Worm (Caenorhabditis elegans) whole organism, young adult: Measurements from ENCODE around the gene eif-2D.
A peak's percentile ranks its signal among the peaks of the same experiment; 100 is the strongest.

Source experiments
- B0261.1 ChIP-seq: sonication (generic microtip); optimal IDR thresholded peaks from 2 replicates; lab custom pipeline; 2016; ENCODE audit warnings: mild to moderate bottlenecking, missing genetic modification characterization, moderate library complexity, missing compliant biosample characterization
- F22D6.2 ChIP-seq: sonication (generic microtip); optimal IDR thresholded peaks from 2 replicates; lab custom pipeline; 2016; ENCODE audit warnings: mild to moderate bottlenecking, missing genetic modification characterization, missing compliant biosample characterization
- F33H1.4 ChIP-seq: fragments of 200-800 bp; sonication (Bioruptor generic); IDR thresholded peaks from 2 replicates; pipeline ENCODE4 v1.3.6; 2022; ENCODE audit warnings: missing genetic modification reagents, missing genetic modification characterization, missing compliant biosample characterization
- F52B5.7 ChIP-seq: sonication (generic microtip); optimal IDR thresholded peaks from 2 replicates; lab custom pipeline; 2016; ENCODE audit warnings: mild to moderate bottlenecking, missing genetic modification characterization, missing compliant biosample characterization
- F57A8.1 ChIP-seq: fragments of 200-800 bp; sonication (Bioruptor generic); optimal IDR thresholded peaks from 2 replicates; lab custom pipeline; 2018; ENCODE audit warnings: mild to moderate bottlenecking, missing genetic modification characterization, moderate library complexity, missing compliant biosample characterization
- T07F8.4 ChIP-seq: sonication (generic microtip); optimal IDR thresholded peaks from 2 replicates; lab custom pipeline; 2016; ENCODE audit warnings: mild to moderate bottlenecking, missing genetic modification characterization, moderate library complexity, missing compliant biosample characterization
- Y67H2A.10 ChIP-seq: fragments of 200-800 bp; sonication (Bioruptor generic); conservative IDR thresholded peaks from 2 replicates; pipeline ENCODE4 v1.3.6; 2022; ENCODE audit warnings: missing genetic modification reagents, missing genetic modification characterization, missing compliant biosample characterization
- Y79H2A.3 ChIP-seq: fragments of 200-800 bp; sonication (Bioruptor generic); conservative IDR thresholded peaks from 2 replicates; pipeline ENCODE4 v1.3.6; 2022; ENCODE audit warnings: missing genetic modification reagents, missing genetic modification characterization, missing compliant biosample characterization
- attf-5 ChIP-seq: fragments of 200-800 bp; sonication (Bioruptor generic); optimal IDR thresholded peaks from 2 replicates; lab custom pipeline; 2018; ENCODE audit warnings: mild to moderate bottlenecking, missing genetic modification characterization, missing compliant biosample characterization
- ccch-3 ChIP-seq: fragments of 200-800 bp; sonication (Bioruptor generic); optimal IDR thresholded peaks from 2 replicates; lab custom pipeline; 2018; ENCODE audit warnings: mild to moderate bottlenecking, missing genetic modification characterization, missing compliant biosample characterization
- cebp-1 ChIP-seq, 2 experiments: fragments of 200-800 bp in 1 of 2; sonication (Bioruptor generic) in 1 of 2; sonication (generic microtip) in 1 of 2; IDR thresholded peaks in 1 of 2; optimal IDR thresholded peaks in 1 of 2; 2 replicates each; pipeline versions ENCODE4 v1.3.6 to Lab custom; 2017 to 2022; ENCODE audit warnings: missing compliant biosample characterization in 2 of 2, missing genetic modification characterization in 2 of 2, mild to moderate bottlenecking in 1 of 2, missing genetic modification reagents in 1 of 2, moderate library complexity in 1 of 2
- ceh-40 ChIP-seq: fragments of 200-800 bp; sonication (Bioruptor generic); IDR thresholded peaks from 2 replicates; pipeline ENCODE4 v1.3.6; 2022; ENCODE audit warnings: missing genetic modification characterization, missing compliant biosample characterization
- ceh-58 ChIP-seq: fragments of 200-800 bp; sonication (Bioruptor generic); IDR thresholded peaks from 2 replicates; pipeline ENCODE4 v1.3.6; 2022; ENCODE audit warnings: missing genetic modification characterization, missing compliant biosample characterization
- dox-1 ChIP-seq: fragments of 200-800 bp; sonication (Bioruptor generic); IDR thresholded peaks from 2 replicates; pipeline ENCODE4 v1.3.6; 2022; ENCODE audit warnings: missing genetic modification reagents, missing genetic modification characterization, missing compliant biosample characterization
- egl-18 ChIP-seq: fragments of 200-800 bp; sonication (Bioruptor generic); IDR thresholded peaks from 2 replicates; pipeline ENCODE4 v1.3.6; 2022; ENCODE audit warnings: missing genetic modification reagents, missing genetic modification characterization, missing compliant biosample characterization
- ekl-4 ChIP-seq: fragments of 200-800 bp; sonication (Bioruptor generic); IDR thresholded peaks from 2 replicates; pipeline ENCODE4 v1.3.6; 2022; ENCODE audit warnings: missing genetic modification reagents, missing genetic modification characterization, missing compliant biosample characterization
- gei-17 ChIP-seq: fragments of 200-800 bp; sonication (Bioruptor generic); optimal IDR thresholded peaks from 2 replicates; lab custom pipeline; 2018; ENCODE audit warnings: mild to moderate bottlenecking, missing genetic modification characterization, missing compliant biosample characterization
- him-1 ChIP-seq: sonication (generic microtip); optimal IDR thresholded peaks from 2 replicates; lab custom pipeline; 2016; ENCODE audit warnings: missing genotype, missing genetic modification reagents, missing genetic modification characterization, missing compliant biosample characterization
- hlh-12 ChIP-seq: sonication (generic microtip); optimal IDR thresholded peaks from 2 replicates; lab custom pipeline; 2016; ENCODE audit warnings: missing genetic modification characterization, missing compliant biosample characterization
- hlh-26 ChIP-seq: fragments of 200-800 bp; sonication (Bioruptor generic); conservative IDR thresholded peaks from 2 replicates; pipeline ENCODE4 v1.3.6; 2022; ENCODE audit warnings: missing genetic modification reagents, missing genetic modification characterization, missing compliant biosample characterization
- lin-26 ChIP-seq: fragments of 200-800 bp; sonication (Bioruptor generic); IDR thresholded peaks from 2 replicates; pipeline ENCODE4 v1.3.6; 2022; ENCODE audit warnings: missing genetic modification reagents, missing genetic modification characterization, missing compliant biosample characterization
- madf-8 ChIP-seq: fragments of 200-800 bp; sonication (Bioruptor generic); conservative IDR thresholded peaks from 2 replicates; pipeline ENCODE4 v1.3.6; 2022; ENCODE audit warnings: missing genetic modification reagents, missing genetic modification characterization, missing compliant biosample characterization
- mes-4 ChIP-seq: sonication (generic microtip); optimal IDR thresholded peaks from 2 replicates; lab custom pipeline; 2016; ENCODE audit warnings: missing genotype, missing genetic modification characterization, missing compliant biosample characterization
- nhr-120 ChIP-seq: fragments of 200-800 bp; sonication (Bioruptor generic); IDR thresholded peaks from 2 replicates; pipeline ENCODE4 v1.3.6; 2022; ENCODE audit warnings: missing genetic modification characterization, missing compliant biosample characterization
- rec-8 ChIP-seq, 2 experiments: sonication (generic microtip); optimal IDR thresholded peaks; 2 replicates each; lab custom pipeline; 2016; ENCODE audit warnings: mild to moderate bottlenecking in 2 of 2, missing genetic modification characterization in 2 of 2, missing genetic modification reagents in 2 of 2, missing genotype in 2 of 2, missing biosample characterization in 1 of 2, missing compliant biosample characterization in 1 of 2, moderate library complexity in 1 of 2
- sdz-38 ChIP-seq: sonication (generic microtip); optimal IDR thresholded peaks from 2 replicates; lab custom pipeline; 2016; ENCODE audit warnings: missing genotype, missing genetic modification characterization, missing compliant biosample characterization
- snpc-4 ChIP-seq, 5 experiments: fragments of 150-350 bp in 1 of 5; sonication (generic microtip) in 4 of 5; optimal IDR thresholded peaks; 2 replicates each; lab custom pipeline; 2014 to 2018; ENCODE audit warnings: missing genetic modification characterization in 5 of 5, missing biosample characterization in 3 of 5, antibody characterized with exemption in 2 of 5, mild to moderate bottlenecking in 2 of 5, missing compliant biosample characterization in 2 of 5, missing genotype in 2 of 5, moderate library complexity in 2 of 5, missing genetic modification reagents in 1 of 5
- somi-1 ChIP-seq: fragments of 200-800 bp; sonication (Bioruptor generic); optimal IDR thresholded peaks from 2 replicates; lab custom pipeline; 2018; ENCODE audit warnings: mild to moderate bottlenecking, missing genetic modification characterization, missing compliant biosample characterization
- unc-130 ChIP-seq: sonication (generic microtip); optimal IDR thresholded peaks from 2 replicates; lab custom pipeline; 2016; ENCODE audit warnings: missing genetic modification reagents, missing genetic modification characterization, missing compliant biosample characterization
- zfh-2 ChIP-seq: fragments of 200-800 bp; sonication (Bioruptor generic); conservative IDR thresholded peaks from 2 replicates; pipeline ENCODE4 v1.3.6; 2022; ENCODE audit warnings: missing genetic modification reagents, missing genetic modification characterization, missing compliant biosample characterization
- ztf-25 ChIP-seq: fragments of 200-800 bp; sonication (Bioruptor generic); IDR thresholded peaks from 2 replicates; pipeline ENCODE4 v1.3.6; 2022; ENCODE audit warnings: missing genetic modification reagents, missing genetic modification characterization, missing compliant biosample characterization

Gene eif-2D

DNA sequence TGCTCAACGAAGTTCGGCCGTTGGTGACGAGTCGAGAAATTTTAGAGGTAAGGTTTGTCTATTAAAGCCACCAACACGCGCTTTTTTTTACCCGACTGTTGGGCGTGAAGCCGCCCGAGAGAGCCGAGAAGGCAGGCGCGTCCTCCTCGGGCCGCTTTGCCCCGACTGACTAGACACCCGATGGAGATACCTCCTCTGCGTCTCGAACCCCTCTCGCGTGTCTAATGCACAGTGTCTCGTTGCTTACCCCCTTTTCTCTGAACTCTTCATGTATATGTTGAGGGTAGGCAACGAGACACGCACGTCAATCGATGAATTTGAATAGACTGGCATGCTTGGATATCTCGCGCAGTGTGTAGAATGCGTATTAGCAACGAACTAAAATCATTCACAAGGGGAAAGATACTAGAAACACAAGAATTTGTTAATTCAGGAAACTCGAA is 29.8 kb upstream of the eif-2D start (continued):
- TF ChIP-seq sdz-38 (no peak), ceh-58 (GFP tag; lab: Robert Waterston, UW) (peak; percentile 97), ccch-3 (GFP tag; lab: Kevin White, UChicago) (no peak), Y67H2A.10 (GFP tag; lab: Robert Waterston, UW) (peak; percentile 85), T07F8.4 (tag; lab: Kevin White, UChicago) (no peak), attf-5 (GFP tag; lab: Kevin White, UChicago) (peak; percentile 85), Y79H2A.3 (GFP tag; lab: Robert Waterston, UW) (peak; percentile 96), F57A8.1 (GFP tag; lab: Kevin White, UChicago) (no peak), rec-8 (tag; optimal IDR thresholded peaks at IDR 0.05; lab: Kevin White, UChicago) (peak; percentile 36 to 42), dox-1 (GFP tag; lab: Robert Waterston, UW) (peak; percentile 87; the same call in 1 of the 2 replicates), zfh-2 (GFP tag; lab: Robert Waterston, UW) (peak; percentile 98), B0261.1 (tag; lab: Kevin White, UChicago) (peak; percentile 55)

ce11 chrII:5663180-5663791 is 28.2 kb upstream of the eif-2D start:
- TF ChIP-seq F52B5.7 (tag; lab: Kevin White, UChicago), result no peak
- no peak for TF ChIP-seq F33H1.4 (GFP tag; lab: Robert Waterston, UW)

DNA sequence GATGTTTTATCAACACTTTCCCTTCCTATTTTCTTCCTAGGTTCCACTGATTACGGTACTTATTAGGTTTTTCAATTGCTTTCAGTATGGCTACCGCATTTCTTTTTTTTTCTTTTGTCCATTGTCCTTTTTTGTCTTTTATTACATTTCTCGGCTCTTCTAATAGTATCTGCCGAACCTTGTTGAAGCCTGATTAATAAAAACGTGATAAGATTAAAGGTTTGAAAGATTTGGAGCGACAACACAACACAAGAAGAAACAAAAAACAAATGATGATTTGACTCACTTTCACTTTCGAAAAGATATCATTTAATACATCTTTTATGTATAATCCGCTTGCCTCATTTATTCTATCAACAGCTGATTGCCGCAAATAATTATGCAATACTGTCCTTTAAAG is 26.5 kb upstream of the eif-2D start, which contains the start of gene C25H3.15:
TSS of gene C25H3.15 (plus strand) at position 301 of the 400 bp plus-strand sequence.
- no peak for TF ChIP-seq rec-8 (tag; optimal IDR thresholded peaks at IDR 0.05; lab: Kevin White, UChicago)
- TF ChIP-seq ceh-40, result no peak
- TF ChIP-seq somi-1 (GFP tag; lab: Kevin White, UChicago), result no peak
- TF ChIP-seq F33H1.4 (GFP tag; lab: Robert Waterston, UW), result no peak
- TF ChIP-seq nhr-120 (GFP tag; lab: Robert Waterston, UW), result no peak
- TF ChIP-seq ekl-4 (GFP tag; lab: Robert Waterston, UW), result no peak
- no peak for TF ChIP-seq egl-18 (GFP tag; lab: Robert Waterston, UW)
- TF ChIP-seq hlh-26 (GFP tag; lab: Robert Waterston, UW), result no peak
- TF ChIP-seq madf-8 (GFP tag; lab: Robert Waterston, UW), result no peak
- TF ChIP-seq mes-4, result no peak
- TF ChIP-seq cebp-1 (GFP tag; IDR thresholded peaks at IDR 0.05; lab: Robert Waterston, UW), result no peak
- TF ChIP-seq cebp-1 (tag; optimal IDR thresholded peaks at IDR 0.05; lab: Kevin White, UChicago), result no peak
- TF ChIP-seq unc-130 (GFP tag; lab: Kevin White, UChicago), result no peak
- TF ChIP-seq attf-5 (GFP tag; lab: Kevin White, UChicago), result no peak
- TF ChIP-seq hlh-12 (tag; lab: Kevin White, UChicago), result no peak
- TF ChIP-seq Y67H2A.10 (GFP tag; lab: Robert Waterston, UW), result no peak
- no peak for TF ChIP-seq gei-17 (GFP tag; lab: Kevin White, UChicago)
- TF ChIP-seq ztf-25 (GFP tag; lab: Robert Waterston, UW), result no peak
- TF ChIP-seq snpc-4 (GFP tag; optimal IDR thresholded peaks at IDR 0.05; lab: Kevin White, UChicago), result no peak
- no peak for TF ChIP-seq snpc-4 (tag; optimal IDR thresholded peaks at IDR 0.05; lab: Kevin White, UChicago)
- TF ChIP-seq F22D6.2 (tag; lab: Kevin White, UChicago), result no peak
- no peak for TF ChIP-seq lin-26 (GFP tag; lab: Robert Waterston, UW)

DNA sequence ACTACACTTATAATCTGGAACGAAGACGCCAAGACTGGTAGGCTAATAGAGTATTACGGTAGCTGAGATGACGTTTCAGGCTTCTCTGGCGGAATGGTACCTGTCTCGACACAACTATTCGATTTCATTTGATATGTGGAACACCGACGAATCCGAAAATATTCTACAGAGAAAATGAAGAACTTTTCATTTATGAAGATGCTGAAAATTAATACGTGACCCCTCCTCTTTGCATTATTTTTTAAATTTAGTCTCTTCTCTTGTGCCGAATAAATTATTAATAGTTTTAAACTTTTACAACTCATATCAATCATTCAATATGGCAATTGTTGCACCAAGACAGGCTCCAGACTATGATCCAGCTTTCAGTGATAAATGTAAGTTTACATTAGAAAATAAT is 25.5 kb upstream of the eif-2D start, which contains the start of gene C25H3.16:
TSS of gene C25H3.16 (plus strand) at position 301 of the 400 bp plus-strand sequence.
- peak; percentile 74 for TF ChIP-seq him-1 (tag; lab: Kevin White, UChicago)
- TF ChIP-seq ceh-58 (GFP tag; lab: Robert Waterston, UW), result no peak
- TF ChIP-seq, all 124 proteins: peak for 1
